Fruit fly (Drosophila melanogaster): Measurements from ENCODE around the gene Atx-1.

Atx-1 gene

dm6 chrX:6863289-6863938 lies 40.4 kb downstream of the Atx-1 start, which contains the start of gene CG43736:
TSS of gene CG43736 (plus strand) at chrX:6863888.
- TF ChIP-seq Gug (GFP tag; IDR thresholded peaks at IDR 0.05) (peak; percentile 93), Sox14 (GFP tag; optimal IDR thresholded peaks at IDR 0.05) (peak; percentile 96), achi (GFP tag; optimal IDR thresholded peaks at IDR 0.05) (peak; percentile 94), CG4318 (GFP tag; optimal IDR thresholded peaks at IDR 0.05) (peak; percentile 96), CG8119 (GFP tag; IDR thresholded peaks at IDR 0.05) (peak; percentile 95), CG16779 (tag; optimal IDR thresholded peaks at IDR 0.05) (peak; percentile 89), Sox15 (GFP tag; optimal IDR thresholded peaks at IDR 0.05) (peak; percentile 86), eg (GFP tag; IDR thresholded peaks at IDR 0.05) (peak; percentile 91), Eip78C (GFP tag) (peak; percentile 99), Ets21C (GFP tag; optimal IDR thresholded peaks at IDR 0.05) (peak; percentile 91), CG3919 (GFP tag; optimal IDR thresholded peaks at IDR 0.05) (peak; percentile 93), Met (GFP tag; optimal IDR thresholded peaks at IDR 0.05) (peak; percentile 96), salr (GFP tag; optimal IDR thresholded peaks at IDR 0.05) (peak; percentile 86 to 98), CG32006 (GFP tag; optimal IDR thresholded peaks at IDR 0.05) (peak; percentile 98), spab (GFP tag; optimal IDR thresholded peaks at IDR 0.05) (peak; percentile 92), CG11902 (GFP tag; optimal IDR thresholded peaks at IDR 0.05) (peak; percentile 79), Ets96B (tag; optimal IDR thresholded peaks at IDR 0.05) (peak; percentile 96), OdsH (GFP tag; optimal IDR thresholded peaks at IDR 0.05) (peak; percentile 95), CG10631 (GFP tag; optimal IDR thresholded peaks at IDR 0.05) (peak; percentile 95), dsx (GFP tag; optimal IDR thresholded peaks at IDR 0.05; ENCODE audit: poor library complexity, severe bottlenecking) (peak; percentile 93), Hr39 (GFP tag; optimal IDR thresholded peaks at IDR 0.05) (peak; percentile 92), lz (GFP tag; optimal IDR thresholded peaks at IDR 0.05) (peak; percentile 94), Hr38 (GFP tag; optimal IDR thresholded peaks at IDR 0.05) (no peak), cyc (GFP tag; optimal IDR thresholded peaks at IDR 0.05) (peak; percentile 93), Sox102F (GFP tag; optimal IDR thresholded peaks at IDR 0.05) (peak; percentile 91), Eip75B (GFP tag; optimal IDR thresholded peaks at IDR 0.05) (peak; percentile 93), CG8632 (GFP tag; optimal IDR thresholded peaks at IDR 0.05) (peak; percentile 92), Hr4 (GFP tag; optimal IDR thresholded peaks at IDR 0.05) (peak; percentile 96), CG8319 (GFP tag; optimal IDR thresholded peaks at IDR 0.05) (peak; percentile 74), pdm3 (GFP tag; optimal IDR thresholded peaks at IDR 0.05) (peak; percentile 95), dac (GFP tag; optimal IDR thresholded peaks at IDR 0.05) (peak; percentile 91), CG1621 (tag; optimal IDR thresholded peaks at IDR 0.05) (peak; percentile 88), CG31627 (GFP tag; optimal IDR thresholded peaks at IDR 0.05) (peak; percentile 94), CG6163 (GFP tag; IDR thresholded peaks at IDR 0.05) (peak; percentile 87), fkh (GFP tag; optimal IDR thresholded peaks at IDR 0.05) (peak; percentile 73), Eip93F (GFP tag; optimal IDR thresholded peaks at IDR 0.05) (peak; percentile 52), CG3032 (tag; optimal IDR thresholded peaks at IDR 0.05) (peak; percentile 96), net (GFP tag; optimal IDR thresholded peaks at IDR 0.05) (peak; percentile 94), CG6854 (GFP tag; optimal IDR thresholded peaks at IDR 0.05) (peak; percentile 87), ss (GFP tag; optimal IDR thresholded peaks at IDR 0.05) (peak; percentile 79 to 93), CG6792 (GFP tag; optimal IDR thresholded peaks at IDR 0.05) (peak; percentile 90), Blimp-1 (GFP tag; optimal IDR thresholded peaks at IDR 0.05) (peak; percentile 80), CG6276 (GFP tag; optimal IDR thresholded peaks at IDR 0.05) (peak; percentile 97), Smox (GFP tag; optimal IDR thresholded peaks at IDR 0.05) (peak; percentile 94), CG11762 (GFP tag; optimal IDR thresholded peaks at IDR 0.05; ENCODE audit: insufficient read depth) (peak; percentile 90), acj6 (GFP tag; optimal IDR thresholded peaks at IDR 0.05) (peak; percentile 94), vri (GFP tag; optimal IDR thresholded peaks at IDR 0.05) (peak; percentile 78), esn (GFP tag; optimal IDR thresholded peaks at IDR 0.05) (peak; percentile 96), CG11294 (GFP tag; IDR thresholded peaks at IDR 0.05) (peak; percentile 84), topi (GFP tag; optimal IDR thresholded peaks at IDR 0.05) (peak; percentile 96), fd59A (GFP tag; optimal IDR thresholded peaks at IDR 0.05) (peak; percentile 93)

Data from whole organism, prepupa.